Worm (Caenorhabditis elegans): ENCODE measurements around the gene srg-11.

Gene srg-11

ce11 chrIII:4653374-4653773 lies 26.4 kb upstream of the srg-11 start:
- TF ChIP-seq pag-3 (tag; optimal IDR thresholded peaks at IDR 0.05; ENCODE audit: borderline replicate concordance, insufficient read depth) (no peak), C34B4.2 (tag; optimal IDR thresholded peaks at IDR 0.05) (no peak), ceh-90 (tag; optimal IDR thresholded peaks at IDR 0.05) (no peak), mab-9 (GFP tag; IDR thresholded peaks at IDR 0.05) (no peak), rnt-1 (tag; optimal IDR thresholded peaks at IDR 0.05) (no peak), dsc-1 (tag; optimal IDR thresholded peaks at IDR 0.05) (no peak), grh-1 (GFP tag; IDR thresholded peaks at IDR 0.05) (no peak), Y116A8C.19 (tag; optimal IDR thresholded peaks at IDR 0.05; ENCODE audit: borderline replicate concordance) (no peak), egl-27 (tag; optimal IDR thresholded peaks at IDR 0.05) (no peak), ztf-4 (tag; optimal IDR thresholded peaks at IDR 0.05) (no peak), pqm-1 (tag; optimal IDR thresholded peaks at IDR 0.05) (no peak), swsn-7 (tag; optimal IDR thresholded peaks at IDR 0.05) (no peak), fkh-4 (tag; optimal IDR thresholded peaks at IDR 0.05; ENCODE audit: borderline replicate concordance) (no peak), unc-62 (GFP tag; optimal IDR thresholded peaks at IDR 0.05) (no peak)

- TF ChIP-seq lin-15B (tag; optimal IDR thresholded peaks at IDR 0.05) (no peak), sox-4 (tag; optimal IDR thresholded peaks at IDR 0.05) (no peak), lsy-2 (tag; optimal IDR thresholded peaks at IDR 0.05) (no peak), fkh-10 (GFP tag; optimal IDR thresholded peaks at IDR 0.05) (no peak), ceh-88 (GFP tag; IDR thresholded peaks at IDR 0.05) (no peak), swsn-7 (tag; optimal IDR thresholded peaks at IDR 0.05) (no peak), nhr-85 (tag) (peak; percentile 47), elt-2 (tag; optimal IDR thresholded peaks at IDR 0.05) (peak; percentile 0), nhr-11 (tag; optimal IDR thresholded peaks at IDR 0.05) (no peak)
These were observed 25.9 kb upstream of the srg-11 start for ce11 chrIII:4653912-4654311.

DNA sequence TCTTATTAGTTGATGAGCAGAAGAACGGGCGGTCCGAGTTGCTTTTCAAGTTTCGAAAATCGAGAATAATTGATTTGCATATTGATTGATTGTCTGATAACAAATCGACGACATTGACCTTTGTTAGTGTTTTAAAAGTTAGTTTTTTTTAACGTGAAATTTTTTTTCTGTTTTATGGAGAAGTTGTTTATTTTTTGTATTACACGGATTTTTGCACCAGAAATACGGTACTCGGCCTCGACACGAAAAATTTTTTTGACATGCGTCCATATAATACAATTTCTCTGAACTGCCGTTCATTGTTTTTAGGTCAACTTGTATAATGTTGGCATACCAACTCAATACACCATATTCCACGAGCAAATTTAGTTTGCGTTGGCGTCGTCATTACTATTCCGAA lies 24.4 kb upstream of the srg-11 start, which contains the start of gene T23F11.2:
Gene T23F11.2 (minus strand): TSS at position 101 of the 400 bp plus-strand sequence.
- no peak for TF ChIP-seq rnt-1 (tag; optimal IDR thresholded peaks at IDR 0.05)
- TF ChIP-seq ceh-63 (GFP tag; optimal IDR thresholded peaks at IDR 0.05), result no peak
- no peak for TF ChIP-seq ama-1 (optimal IDR thresholded peaks at IDR 0.05)
- TF ChIP-seq mdl-1 (tag; optimal IDR thresholded peaks at IDR 0.05), result no peak
- no peak for TF ChIP-seq vab-15 (tag; optimal IDR thresholded peaks at IDR 0.05)
- TF ChIP-seq unc-98 (GFP tag; IDR thresholded peaks at IDR 0.05), result no peak
- no peak for TF ChIP-seq mab-9 (GFP tag; IDR thresholded peaks at IDR 0.05)
- TF ChIP-seq lin-39 (tag; optimal IDR thresholded peaks at IDR 0.05), result no peak
- no peak for TF ChIP-seq mef-2 (tag; optimal IDR thresholded peaks at IDR 0.05)
- no peak for TF ChIP-seq ztf-11 (tag; optimal IDR thresholded peaks at IDR 0.05)
- TF ChIP-seq nhr-237 (tag; optimal IDR thresholded peaks at IDR 0.05), result no peak
- TF ChIP-seq pqm-1 (tag; optimal IDR thresholded peaks at IDR 0.05), result no peak

- TF ChIP-seq lin-35 (GFP tag; optimal IDR thresholded peaks at IDR 0.05) (peak in 1 of 2 experiments; percentile 53), egl-27 (tag; optimal IDR thresholded peaks at IDR 0.05) (no peak), ceh-63 (GFP tag; optimal IDR thresholded peaks at IDR 0.05) (peak; percentile 25), dsc-1 (tag; optimal IDR thresholded peaks at IDR 0.05) (no peak), tlp-1 (tag; optimal IDR thresholded peaks at IDR 0.05) (no peak), unc-30 (tag; optimal IDR thresholded peaks at IDR 0.05) (no peak), sup-37 (GFP tag; optimal IDR thresholded peaks at IDR 0.05) (no peak), lin-39 (tag; optimal IDR thresholded peaks at IDR 0.05) (no peak), nhr-76 (tag; optimal IDR thresholded peaks at IDR 0.05) (no peak), ceh-82 (tag; optimal IDR thresholded peaks at IDR 0.05) (peak; percentile 51 to 67 (median 53)), zag-1 (tag; optimal IDR thresholded peaks at IDR 0.05) (no peak), pqm-1 (tag; optimal IDR thresholded peaks at IDR 0.05) (no peak), ceh-8 (GFP tag; optimal IDR thresholded peaks at IDR 0.05) (no peak), blmp-1 (tag; optimal IDR thresholded peaks at IDR 0.05) (no peak), C34B4.2 (tag; optimal IDR thresholded peaks at IDR 0.05) (no peak), unc-98 (GFP tag; IDR thresholded peaks at IDR 0.05) (no peak), dpl-1 (GFP tag; optimal IDR thresholded peaks at IDR 0.05) (peak in 1 of 3 experiments; percentile 8), aha-1 (tag; optimal IDR thresholded peaks at IDR 0.05) (no peak), grh-1 (GFP tag; IDR thresholded peaks at IDR 0.05) (no peak), pag-3 (tag; optimal IDR thresholded peaks at IDR 0.05; ENCODE audit: borderline replicate concordance, insufficient read depth) (no peak), fkh-8 (tag; optimal IDR thresholded peaks at IDR 0.05) (peak; percentile 76), nhr-90 (tag; optimal IDR thresholded peaks at IDR 0.05; ENCODE audit: poor library complexity) (no peak), ceh-88 (GFP tag; IDR thresholded peaks at IDR 0.05) (no peak), jun-1 (tag; optimal IDR thresholded peaks at IDR 0.05) (no peak), snu-23 (GFP tag; optimal IDR thresholded peaks at IDR 0.05) (peak; percentile 58), ets-5 (GFP tag; IDR thresholded peaks at IDR 0.05) (no peak)
These were observed 23.4 kb upstream of the srg-11 start for ce11 chrIII:4656415-4656814.
